Fruit fly (Drosophila melanogaster) whole organism, wandering third instar larva: ENCODE results near the gene neb.
A peak's percentile ranks its signal among the peaks of the same experiment; 100 is the strongest.

Source experiments
- Abd-B ChIP-seq: fragments of >200 bp; optimal IDR thresholded peaks from 2 replicates; lab custom pipeline; 2017; ENCODE audit warnings: missing biosample characterization, missing genetic modification characterization
- CG32264 ChIP-seq: fragments of 200-800 bp; sonication (Bioruptor generic); optimal IDR thresholded peaks from 2 replicates; lab custom pipeline; 2016; ENCODE audit warnings: missing biosample characterization, missing genetic modification characterization
- CG9705 ChIP-seq: fragments of 200-800 bp; sonication (Bioruptor generic); optimal IDR thresholded peaks from 2 replicates; lab custom pipeline; 2018; ENCODE audit warnings: missing biosample characterization, mild to moderate bottlenecking, missing genetic modification characterization
- CrebA ChIP-seq: fragments of 200-800 bp; sonication (Bioruptor generic); optimal IDR thresholded peaks from 2 replicates; lab custom pipeline; 2016; ENCODE audit warnings: missing biosample characterization, mild to moderate bottlenecking, missing genetic modification characterization, borderline replicate concordance
- Dfd ChIP-seq: fragments of >200 bp; optimal IDR thresholded peaks from 2 replicates; lab custom pipeline; 2017; ENCODE audit warnings: missing biosample characterization, missing genetic modification characterization
- Dif ChIP-seq: fragments of 200-275, 200-300 bp; sonication (Bioruptor generic); optimal IDR thresholded peaks from 2 replicates; lab custom pipeline; 2018; ENCODE audit warnings: missing biosample characterization, missing genetic modification characterization; ENCODE audit not compliant: partially characterized antibody
- GATAd ChIP-seq: sonication (Bioruptor generic); optimal IDR thresholded peaks from 2 replicates; lab custom pipeline; 2016; ENCODE audit warnings: missing biosample characterization, missing genetic modification characterization
- HLH106 ChIP-seq: fragments of 200-800 bp; optimal IDR thresholded peaks from 3 replicates; lab custom pipeline; 2019; ENCODE audit warnings: missing biosample characterization, mild to moderate bottlenecking, missing genetic modification characterization, moderate library complexity
- Hnf4 ChIP-seq: fragments of 200-800 bp; sonication (Bioruptor generic); optimal IDR thresholded peaks from 2 replicates; lab custom pipeline; 2016; ENCODE audit warnings: missing biosample characterization, mild to moderate bottlenecking, missing genetic modification characterization
- Hr78 ChIP-seq: fragments of >200 bp; optimal IDR thresholded peaks from 2 replicates; lab custom pipeline; 2017; ENCODE audit warnings: missing biosample characterization, missing genetic modification characterization
- Hr83 ChIP-seq: fragments of 200-300 bp; sonication (Bioruptor generic); optimal IDR thresholded peaks from 2 replicates; lab custom pipeline; 2016; ENCODE audit warnings: missing biosample characterization, mild to moderate bottlenecking, missing genetic modification characterization, moderate library complexity; ENCODE audit not compliant: poor library complexity, severe bottlenecking
- Jra ChIP-seq: sonication (Bioruptor generic); optimal IDR thresholded peaks from 2 replicates; lab custom pipeline; 2016; ENCODE audit warnings: missing biosample characterization, missing genetic modification characterization
- Mio ChIP-seq: sonication (Bioruptor generic); optimal IDR thresholded peaks from 2 replicates; lab custom pipeline; 2016; ENCODE audit warnings: missing biosample characterization, missing genetic modification characterization
- Myc ChIP-seq: fragments of >200 bp; optimal IDR thresholded peaks from 2 replicates; lab custom pipeline; 2017
- N ChIP-seq: fragments of >200 bp; optimal IDR thresholded peaks from 2 replicates; lab custom pipeline; 2018; ENCODE audit warnings: missing biosample characterization, missing external identifiers, missing genetic modification characterization
- OdsH ChIP-seq: fragments of 200-800 bp; sonication (Bioruptor generic); optimal IDR thresholded peaks from 2 replicates; lab custom pipeline; 2016; ENCODE audit warnings: missing biosample characterization, mild to moderate bottlenecking, missing genetic modification characterization
- Rel ChIP-seq, 2 experiments: fragments of 200-800 bp; sonication (Bioruptor generic) in 1 of 2; optimal IDR thresholded peaks; 2 replicates in 1 of 2; 3 replicates in 1 of 2; lab custom pipeline; 2016 to 2019; ENCODE audit warnings: mild to moderate bottlenecking in 2 of 2, missing biosample characterization in 2 of 2, missing genetic modification characterization in 2 of 2, moderate library complexity in 1 of 2
- Sp1 ChIP-seq: fragments of 200-800 bp; sonication (Bioruptor generic); optimal IDR thresholded peaks from 3 replicates; lab custom pipeline; 2019; ENCODE audit warnings: missing biosample characterization, mild to moderate bottlenecking, missing genetic modification characterization, moderate library complexity
- Vsx2 ChIP-seq: fragments of 200-300, 225-300 bp; sonication (Bioruptor generic); optimal IDR thresholded peaks from 2 replicates; lab custom pipeline; 2018; ENCODE audit warnings: missing biosample characterization, missing genetic modification characterization; ENCODE audit not compliant: partially characterized antibody
- br ChIP-seq: fragments of 200-800 bp; sonication (Bioruptor generic); optimal IDR thresholded peaks from 2 replicates; lab custom pipeline; 2016; ENCODE audit warnings: missing biosample characterization, missing genetic modification characterization
- brk ChIP-seq: fragments of 200-800 bp; sonication (Bioruptor generic); optimal IDR thresholded peaks from 2 replicates; lab custom pipeline; 2016; ENCODE audit warnings: missing biosample characterization, mild to moderate bottlenecking, missing genetic modification characterization
- dl ChIP-seq, 2 experiments: fragments of 175-275, 200-275 bp in 1 of 2; fragments of 200-275 bp in 1 of 2; sonication (Bioruptor generic); optimal IDR thresholded peaks; lab custom pipeline; 2018; ENCODE audit warnings: mild to moderate bottlenecking in 2 of 2, missing biosample characterization in 2 of 2, missing genetic modification characterization in 2 of 2, moderate library complexity in 2 of 2; ENCODE audit not compliant: partially characterized antibody in 2 of 2, insufficient read depth in 1 of 2
- dmrt93B ChIP-seq: fragments of 200-800 bp; sonication (Bioruptor generic); optimal IDR thresholded peaks from 2 replicates; lab custom pipeline; 2018; ENCODE audit warnings: missing biosample characterization, mild to moderate bottlenecking, missing genetic modification characterization
- dsf ChIP-seq: sonication (Bioruptor generic); optimal IDR thresholded peaks from 2 replicates; lab custom pipeline; 2016; ENCODE audit warnings: missing biosample characterization, missing genetic modification characterization, borderline replicate concordance
- ey ChIP-seq: fragments of 200-800 bp; sonication (Bioruptor generic); optimal IDR thresholded peaks from 2 replicates; lab custom pipeline; 2016; ENCODE audit warnings: missing biosample characterization, missing genetic modification characterization
- foxo ChIP-seq, 2 experiments: fragments of 200-800 bp; sonication (Bioruptor generic); optimal IDR thresholded peaks; 2 replicates in 1 of 2; 3 replicates in 1 of 2; lab custom pipeline; 2016 to 2017; ENCODE audit warnings: missing biosample characterization in 2 of 2, missing genetic modification characterization in 2 of 2
- fru ChIP-seq: fragments of 200-800 bp; sonication (Bioruptor generic); optimal IDR thresholded peaks from 3 replicates; lab custom pipeline; 2016; ENCODE audit warnings: missing biosample characterization, mild to moderate bottlenecking, missing genetic modification characterization
- h ChIP-seq: fragments of 200-800 bp; sonication (Bioruptor generic); optimal IDR thresholded peaks from 3 replicates; lab custom pipeline; 2016; ENCODE audit warnings: missing biosample characterization, mild to moderate bottlenecking, missing genetic modification characterization
- jim ChIP-seq: fragments of 175-275, 200-325 bp; sonication (Bioruptor generic); optimal IDR thresholded peaks from 2 replicates; lab custom pipeline; 2016; ENCODE audit warnings: missing biosample characterization, mild to moderate bottlenecking, missing genetic modification characterization
- lola ChIP-seq: fragments of >200 bp; optimal IDR thresholded peaks from 2 replicates; lab custom pipeline; 2017; ENCODE audit warnings: missing biosample characterization, missing genetic modification characterization
- pan ChIP-seq: fragments of >200 bp; optimal IDR thresholded peaks from 2 replicates; lab custom pipeline; 2017
- psq ChIP-seq: fragments of 200-800 bp; sonication (Bioruptor generic); optimal IDR thresholded peaks from 3 replicates; lab custom pipeline; 2017; ENCODE audit warnings: missing biosample characterization, mild to moderate bottlenecking, missing genetic modification characterization, moderate library complexity
- rgr ChIP-seq: fragments of 200-800 bp; sonication (Bioruptor generic); optimal IDR thresholded peaks from 3 replicates; lab custom pipeline; 2016; ENCODE audit warnings: missing biosample characterization, mild to moderate bottlenecking, missing genetic modification characterization
- sage ChIP-seq: fragments of 200-800 bp; sonication (Bioruptor generic); optimal IDR thresholded peaks from 2 replicates; lab custom pipeline; 2016; ENCODE audit warnings: missing biosample characterization, mild to moderate bottlenecking, missing genetic modification characterization
- sv ChIP-seq: fragments of 200-800 bp; sonication (Bioruptor generic); optimal IDR thresholded peaks from 3 replicates; lab custom pipeline; 2016; ENCODE audit warnings: missing biosample characterization, missing genetic modification characterization
- tai ChIP-seq: sonication (Bioruptor generic); optimal IDR thresholded peaks from 2 replicates; lab custom pipeline; 2016; ENCODE audit warnings: missing biosample characterization, missing genetic modification characterization
- usp ChIP-seq: fragments of >200 bp; optimal IDR thresholded peaks from 2 replicates; lab custom pipeline; 2017; ENCODE audit warnings: missing biosample characterization, missing genetic modification characterization
- woc ChIP-seq: sonication (Bioruptor generic); optimal IDR thresholded peaks from 2 replicates; lab custom pipeline; 2016; ENCODE audit warnings: missing biosample characterization, mild to moderate bottlenecking, missing genetic modification characterization

Gene neb

DNA sequence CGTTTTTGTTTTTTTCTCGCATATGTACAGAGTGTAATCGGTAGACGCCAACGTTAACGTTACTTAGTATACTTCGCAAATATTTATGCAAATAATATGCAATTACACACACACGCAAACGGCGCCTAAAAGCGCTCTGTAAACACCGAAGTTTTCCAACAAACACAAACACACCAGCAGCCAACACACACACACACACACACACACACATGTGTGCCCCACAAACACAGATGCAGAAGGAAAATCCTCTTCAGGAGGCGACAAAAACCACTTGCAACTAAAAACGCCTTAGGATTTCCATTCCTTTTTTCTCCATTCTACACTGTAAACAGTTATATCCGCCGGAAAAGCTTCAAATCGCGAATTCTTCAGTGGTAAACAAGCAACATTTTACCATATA is 18.2 kb upstream of the neb start:
- TF ChIP-seq foxo (GFP tag; optimal IDR thresholded peaks at IDR 0.05; lab: Kevin White, UChicago) (no peak), usp (GFP tag; lab: Kevin White, UChicago) (no peak), tai (no peak), Dfd (GFP tag; lab: Kevin White, UChicago) (peak; percentile 94), Hnf4 (no peak), brk (no peak)

DNA sequence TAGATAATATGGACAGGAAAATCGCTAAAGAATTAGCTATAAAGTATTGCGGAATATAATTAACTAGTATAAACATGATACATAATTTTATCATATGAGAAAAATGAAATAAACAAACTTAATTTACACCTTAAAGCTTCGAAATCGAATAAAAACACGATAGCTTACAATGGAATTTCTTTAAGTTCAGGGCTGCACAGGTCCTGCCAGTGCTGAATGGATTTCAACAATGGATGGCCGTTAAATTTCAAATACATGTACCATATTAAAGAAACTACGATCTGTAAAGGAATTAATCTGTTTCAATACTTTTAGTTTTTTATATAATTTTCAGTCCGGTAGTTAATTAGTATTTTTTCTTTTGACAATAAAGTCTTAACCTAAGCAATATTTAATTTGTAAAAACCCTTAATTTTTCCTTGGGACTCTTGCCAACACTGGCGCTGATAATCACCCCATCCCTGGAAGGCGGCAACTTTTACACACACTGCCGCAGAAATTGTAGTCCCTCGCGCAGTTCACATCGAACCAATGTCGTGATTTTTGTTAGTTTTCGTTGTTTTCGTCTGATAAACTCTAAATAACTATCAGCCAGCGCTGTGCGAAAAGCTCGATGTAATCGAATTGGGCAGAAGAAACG is 14.4 kb upstream of the neb start, which contains the start of the genes barr and lok:
TSS of gene barr (minus strand) at position 353 of the 640 bp plus-strand sequence.
TSS of gene lok (plus strand) at position 405 of the 640 bp plus-strand sequence.
- TF ChIP-seq psq (GFP tag; lab: Kevin White, UChicago) (peak; percentile 48), sage (GFP tag; lab: Kevin White, UChicago) (no peak), Abd-B (GFP tag; lab: Kevin White, UChicago) (no peak), dmrt93B (GFP tag; lab: Kevin White, UChicago) (peak; percentile 45), Vsx2 (no peak), fru (GFP tag; lab: Kevin White, UChicago) (peak; percentile 62), Mio (GFP tag; lab: Kevin White, UChicago) (no peak), GATAd (GFP tag; lab: Kevin White, UChicago) (peak; percentile 14), h (GFP tag; lab: Kevin White, UChicago) (peak; percentile 52), lola (GFP tag; lab: Kevin White, UChicago) (no peak), sv (GFP tag; lab: Kevin White, UChicago) (peak; percentile 65), Dfd (GFP tag; lab: Kevin White, UChicago) (no peak), OdsH (GFP tag; lab: Kevin White, UChicago) (peak; percentile 16), pan (lab: Kevin White, UChicago) (no peak), CrebA (no peak), Sp1 (peak; percentile 41), Hnf4 (no peak), Hr78 (GFP tag; lab: Kevin White, UChicago) (no peak), CG32264 (GFP tag; lab: Kevin White, UChicago) (no peak), brk (no peak), foxo (GFP tag; optimal IDR thresholded peaks at IDR 0.05; lab: Kevin White, UChicago) (peak in 1 of 2 experiments; percentile 70), N (no peak), CG9705 (peak; percentile 44), woc (GFP tag; lab: Kevin White, UChicago) (peak; percentile 73), jim (no peak), dsf (GFP tag; lab: Kevin White, UChicago) (peak; percentile 23), Hr83 (GFP tag; lab: Kevin White, UChicago) (no peak), HLH106 (tag; lab: Kevin White, UChicago) (peak; percentile 64), ey (peak; percentile 37), Dif (GFP tag; lab: Kevin White, UChicago) (no peak), Rel (GFP tag; optimal IDR thresholded peaks at IDR 0.05; lab: Kevin White, UChicago) (no peak), Rel (tag; optimal IDR thresholded peaks at IDR 0.05; lab: Kevin White, UChicago) (peak; percentile 31), Myc (peak; percentile 94), rgr (GFP tag; lab: Kevin White, UChicago) (peak; percentile 44), usp (GFP tag; lab: Kevin White, UChicago) (no peak), br (GFP tag; lab: Kevin White, UChicago) (peak; percentile 20), tai (no peak), dl (GFP tag; optimal IDR thresholded peaks at IDR 0.05; lab: Kevin White, UChicago; ENCODE audit: insufficient read depth in 1 of 2, partially characterized antibody in 2 of 2) (no peak), Jra (peak; percentile 57)

DNA sequence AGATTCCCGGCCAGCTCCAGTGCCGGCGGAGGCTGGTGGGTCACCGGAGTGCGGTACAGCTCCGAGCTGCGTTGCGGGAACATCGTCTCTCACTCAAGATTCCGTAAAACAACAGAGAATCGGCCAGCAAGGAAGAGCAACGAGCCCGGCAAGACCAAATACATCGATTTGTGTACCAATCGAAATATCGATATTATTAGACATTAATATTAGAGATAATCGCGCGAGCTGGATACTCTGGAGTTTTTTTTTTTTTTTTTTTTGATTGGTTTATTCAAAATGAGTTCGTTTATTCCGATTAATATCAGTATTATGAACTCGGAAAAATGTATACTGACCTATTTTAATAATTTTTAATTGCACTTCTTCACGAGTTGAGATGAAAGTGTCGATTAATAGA is 10.0 kb upstream of the neb start, which contains the start of gene vls:
TSS of gene vls (minus strand) at position 164 of the 400 bp plus-strand sequence.
- TF ChIP-seq fru (GFP tag; lab: Kevin White, UChicago) (no peak), Jra (no peak), br (GFP tag; lab: Kevin White, UChicago) (no peak), foxo (GFP tag; optimal IDR thresholded peaks at IDR 0.05; lab: Kevin White, UChicago) (no peak), CG9705 (no peak), ey (no peak), Vsx2 (no peak), brk (no peak), sage (GFP tag; lab: Kevin White, UChicago) (no peak), jim (no peak), Hr78 (GFP tag; lab: Kevin White, UChicago) (no peak), dmrt93B (GFP tag; lab: Kevin White, UChicago) (no peak), HLH106 (tag; lab: Kevin White, UChicago) (no peak), Sp1 (no peak), GATAd (GFP tag; lab: Kevin White, UChicago) (no peak), Myc (no peak), usp (GFP tag; lab: Kevin White, UChicago) (no peak)
